Fruit fly (Drosophila melanogaster): ENCODE data around the gene Osi20.

The Osi20 gene

dm6 chr3R:6342702-6343101, 2.8 kb downstream of the Osi20 start, which contains the start of gene CG10298:
CG10298 (plus strand) TSS chr3R:6343002.
- no peak for TF ChIP-seq noc (tag; optimal IDR thresholded peaks at IDR 0.05)

- no peak for TF ChIP-seq noc (tag; optimal IDR thresholded peaks at IDR 0.05)
These were observed 3.7 kb downstream of the Osi20 start, which contains the start of gene CG17919 for dm6 chr3R:6343396-6344239. CG17919 (plus strand) TSS chr3R:6344029.

- no peak for TF ChIP-seq noc (tag; optimal IDR thresholded peaks at IDR 0.05)
These were observed 5.9 kb downstream of the Osi20 start, which contains the start of the genes SmD2 and CG18048 for dm6 chr3R:6345814-6346213. SmD2 (minus strand) TSS chr3R:6345911. CG18048 (plus strand) TSS chr3R:6346111.

- no peak for TF ChIP-seq noc (tag; optimal IDR thresholded peaks at IDR 0.05)
These were observed 9.0 kb downstream of the Osi20 start, which contains the start of gene Hr83 for dm6 chr3R:6348943-6349342. Hr83 (plus strand) TSS chr3R:6349243.

- TF ChIP-seq noc (tag; optimal IDR thresholded peaks at IDR 0.05) = no peak
These were observed 10.9 kb downstream of the Osi20 start, which contains the start of gene Pak for dm6 chr3R:6350755-6351154. Pak (plus strand) TSS chr3R:6350896.

- no peak for TF ChIP-seq noc (tag; optimal IDR thresholded peaks at IDR 0.05)
These were observed 11.3 kb downstream of the Osi20 start for dm6 chr3R:6351181-6351580.

dm6 chr3R:6351696-6352378, 11.9 kb downstream of the Osi20 start:
- peak; percentile 19 for TF ChIP-seq noc (tag; optimal IDR thresholded peaks at IDR 0.05)

dm6 chr3R:6352436-6352835, 12.5 kb downstream of the Osi20 start:
- TF ChIP-seq noc (tag; optimal IDR thresholded peaks at IDR 0.05) = no peak

dm6 chr3R:6352893-6353623, 13.2 kb downstream of the Osi20 start:
- TF ChIP-seq noc (tag; optimal IDR thresholded peaks at IDR 0.05) = peak; percentile 15

- peak; percentile 91 for TF ChIP-seq noc (tag; optimal IDR thresholded peaks at IDR 0.05)
These were observed 13.9 kb downstream of the Osi20 start for dm6 chr3R:6353624-6354352.

dm6 chr3R:6354408-6354807, 14.5 kb downstream of the Osi20 start:
- no peak for TF ChIP-seq noc (tag; optimal IDR thresholded peaks at IDR 0.05)

- TF ChIP-seq noc (tag; optimal IDR thresholded peaks at IDR 0.05) = no peak
These were observed 28.2 kb downstream of the Osi20 start, which contains the start of gene CG42724 for dm6 chr3R:6368100-6368499. CG42724 (minus strand) TSS chr3R:6368288.

- TF ChIP-seq noc (tag; optimal IDR thresholded peaks at IDR 0.05) = no peak
These were observed 28.8 kb downstream of the Osi20 start, which contains the start of gene CG10286 for dm6 chr3R:6368550-6369238. CG10286 (plus strand) TSS chr3R:6368965.

- TF ChIP-seq noc (tag; optimal IDR thresholded peaks at IDR 0.05) = peak; percentile 21
These were observed 33.8 kb downstream of the Osi20 start for dm6 chr3R:6373512-6374306.
